Fruit fly (Drosophila melanogaster) ovary, adult (tissue): Measurements from ENCODE around the gene CG31960.

ENCODE experiments used
- CG17801 ChIP-seq: fragments of 200-800 bp; optimal IDR thresholded peaks from 2 replicates; lab custom pipeline; 2019; ENCODE audit warnings: missing biosample characterization, mild to moderate bottlenecking, missing genetic modification characterization, moderate library complexity; ENCODE audit not compliant: partially characterized antibody

The CG31960 gene

dm6 chr2L:3829220-3829619 is 44.5 kb downstream of the CG31960 start:
- no peak for TF ChIP-seq CG17801 (GFP tag; lab: Kevin White, UChicago)

dm6 chr2L:3831694-3832093 is 46.9 kb downstream of the CG31960 start:
- TF ChIP-seq CG17801 (GFP tag; lab: Kevin White, UChicago), result no peak

- TF ChIP-seq CG17801 (GFP tag; lab: Kevin White, UChicago), result no peak
Measured at dm6 chr2L:3832249-3832675, 47.5 kb downstream of the CG31960 start.

- TF ChIP-seq CG17801 (GFP tag; lab: Kevin White, UChicago), result no peak
Measured at dm6 chr2L:3833924-3834323, 49.2 kb downstream of the CG31960 start.

- no peak for TF ChIP-seq CG17801 (GFP tag; lab: Kevin White, UChicago)
Measured at dm6 chr2L:3835221-3835620, 50.5 kb downstream of the CG31960 start.
